ENCODE assay signal across 2 worm cellular contexts in the genomic region with DNA sequence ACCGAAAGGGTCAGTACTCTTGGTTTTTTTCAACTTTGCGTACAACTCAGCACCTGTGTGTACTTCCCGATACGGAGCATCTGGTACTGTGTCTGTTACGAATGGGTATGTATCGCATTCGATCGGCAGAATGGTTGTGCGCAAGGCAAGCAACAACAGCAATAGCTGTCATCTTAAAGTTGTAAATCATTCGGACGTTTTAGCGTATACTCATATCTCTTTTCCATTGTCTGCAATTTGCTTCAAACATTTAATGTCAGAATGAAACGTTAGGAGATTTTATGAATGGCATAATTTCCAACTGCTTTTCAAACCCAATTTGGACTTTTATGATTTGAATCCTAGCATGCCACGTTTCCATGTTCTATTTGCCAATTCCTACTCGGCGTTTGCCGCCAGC.
TF ChIP-seq lines count a peak whose summit lies in the region.

No protein-coding gene starts in this region.

TF ChIP-seq in whole organism, late embryonic, 69 proteins besides CTCF, POLR2A, EP300 and RAD21:
- TF ChIP-seq elt-4 (tag; optimal IDR thresholded peaks at IDR 0.05; lab: Kevin White, UChicago) (no peak), unc-55 (GFP tag; optimal IDR thresholded peaks at IDR 0.05; lab: Kevin White, UChicago) (peak; percentile 72)

TF ChIP-seq in whole organism, mixed stage, embryonic, 35 proteins besides CTCF, POLR2A, EP300 and RAD21:
- no peak for TF ChIP-seq sem-2 (GFP tag; optimal IDR thresholded peaks at IDR 0.05; lab: Kevin White, UChicago)
- TF ChIP-seq unc-62 (GFP tag; optimal IDR thresholded peaks at IDR 0.05; lab: Kevin White, UChicago) = peak; percentile 57
